Worm (Caenorhabditis elegans) whole organism, L2 larva: ENCODE data around the gene W06G6.17.
A peak's percentile ranks its signal among the peaks of the same experiment; 100 is the strongest.

ENCODE experiments used
- fos-1 ChIP-seq: fragments of 150-350 bp; optimal IDR thresholded peaks from 2 replicates; lab custom pipeline; 2014; ENCODE audit warnings: missing biosample characterization, missing genetic modification characterization
- lsy-2 ChIP-seq, 2 experiments: fragments of 150-350 bp in 1 of 2; sonication (generic microtip) in 1 of 2; optimal IDR thresholded peaks; 2 replicates each; lab custom pipeline; 2014 to 2017; ENCODE audit warnings: missing biosample characterization in 2 of 2, missing genetic modification characterization in 2 of 2
- nhr-25 ChIP-seq: fragments of 150-350 bp; sonication (generic microtip); optimal IDR thresholded peaks from 3 replicates; lab custom pipeline; 2014; ENCODE audit warnings: missing biosample characterization, missing genetic modification characterization
- unc-62 ChIP-seq: fragments of 150-350 bp; optimal IDR thresholded peaks from 2 replicates; lab custom pipeline; 2014; ENCODE audit warnings: missing biosample characterization, missing genetic modification reagents, missing genetic modification characterization

DNA sequence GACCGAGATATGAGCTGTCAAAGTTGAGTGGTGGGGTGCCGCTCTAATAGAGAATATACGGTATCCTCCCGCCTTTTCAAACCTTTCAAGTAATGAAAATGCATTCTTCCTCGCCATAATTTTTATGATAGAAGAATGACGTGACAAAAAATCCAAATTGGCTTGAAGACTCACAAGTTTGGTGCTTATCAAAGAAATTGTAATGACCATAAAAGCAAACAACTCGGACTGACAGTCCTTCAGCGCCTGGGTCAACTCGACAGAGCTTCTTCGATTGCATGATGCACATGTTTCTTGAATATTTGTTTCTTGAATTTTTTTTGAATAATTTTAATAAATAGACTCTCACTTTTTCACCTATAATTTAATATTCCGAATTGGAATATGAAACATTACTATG, 39.6 kb downstream of the W06G6.17 start:
- TF ChIP-seq unc-62 (GFP tag; lab: Kevin White, UChicago): no peak
- TF ChIP-seq fos-1 (tag; lab: Kevin White, UChicago): peak; percentile 74
- no peak for TF ChIP-seq lsy-2 (tag; optimal IDR thresholded peaks at IDR 0.05; lab: Kevin White, UChicago)
- no peak for TF ChIP-seq nhr-25 (tag; lab: Kevin White, UChicago)
